Worm (Caenorhabditis elegans) whole organism, L4 larva: ENCODE results near the gene akap-1.

Experiments used
- F37D6.2 ChIP-seq: sonication (generic microtip); optimal IDR thresholded peaks from 2 replicates; lab custom pipeline; 2016; ENCODE audit warnings: mild to moderate bottlenecking, missing genetic modification characterization, missing compliant biosample characterization
- T26A8.4 ChIP-seq: fragments of 200-800 bp; sonication (Bioruptor generic); IDR thresholded peaks from 2 replicates; pipeline ENCODE4 v1.3.6; 2022; ENCODE audit warnings: missing genetic modification characterization, missing compliant biosample characterization
- Y105C5A.15 ChIP-seq: fragments of 200-800 bp; sonication (Bioruptor generic); IDR thresholded peaks from 2 replicates; pipeline ENCODE4 v1.3.6; 2022; ENCODE audit warnings: missing genetic modification characterization, missing compliant biosample characterization
- ZK337.2 ChIP-seq: fragments of 200-800 bp; sonication (Bioruptor generic); IDR thresholded peaks from 2 replicates; pipeline ENCODE4 v1.3.6; 2022; ENCODE audit warnings: missing genetic modification reagents, missing genetic modification characterization, missing compliant biosample characterization
- ZK546.5 ChIP-seq, 2 experiments: sonication (generic microtip); optimal IDR thresholded peaks; 2 replicates each; lab custom pipeline; 2017; ENCODE audit warnings: missing biosample characterization in 2 of 2, missing genetic modification characterization in 2 of 2
- aly-2 ChIP-seq: sonication (generic microtip); optimal IDR thresholded peaks from 2 replicates; lab custom pipeline; 2018; ENCODE audit warnings: missing biosample characterization, missing genetic modification characterization
- attf-4 ChIP-seq: sonication (generic microtip); optimal IDR thresholded peaks from 3 replicates; lab custom pipeline; 2017; ENCODE audit warnings: missing biosample characterization, missing genetic modification characterization
- ceh-32 ChIP-seq: sonication (generic microtip); optimal IDR thresholded peaks from 2 replicates; lab custom pipeline; 2016; ENCODE audit warnings: mild to moderate bottlenecking, missing genetic modification characterization, missing compliant biosample characterization; ENCODE audit not compliant: poor library complexity
- ceh-62 ChIP-seq: sonication (generic microtip); optimal IDR thresholded peaks from 2 replicates; lab custom pipeline; 2017; ENCODE audit warnings: missing biosample characterization, missing genetic modification characterization
- daf-16 ChIP-seq, 3 experiments: sonication (generic microtip); optimal IDR thresholded peaks; 2 replicates each; lab custom pipeline; 2016 to 2017; ENCODE audit warnings: missing genetic modification characterization in 3 of 3, missing genetic modification reagents in 3 of 3, mild to moderate bottlenecking in 2 of 3, missing compliant biosample characterization in 2 of 3, missing biosample characterization in 1 of 3, moderate library complexity in 1 of 3
- dmd-9 ChIP-seq: fragments of 200-800 bp; sonication (Bioruptor generic); IDR thresholded peaks from 2 replicates; pipeline ENCODE4 v1.3.6; 2022; ENCODE audit warnings: missing genetic modification reagents, missing genetic modification characterization, missing compliant biosample characterization
- dpl-1 ChIP-seq: fragments of 150-350 bp; optimal IDR thresholded peaks from 2 replicates; lab custom pipeline; 2014; ENCODE audit warnings: missing biosample characterization, missing genetic modification reagents, missing genetic modification characterization
- dve-1 ChIP-seq: sonication (generic microtip); optimal IDR thresholded peaks from 2 replicates; lab custom pipeline; 2017; ENCODE audit warnings: antibody characterized with exemption, mild to moderate bottlenecking, missing genetic modification characterization, missing compliant biosample characterization; ENCODE audit not compliant: insufficient read depth
- egl-43 ChIP-seq: fragments of 200-800 bp; sonication (Bioruptor generic); IDR thresholded peaks from 2 replicates; pipeline ENCODE4 v1.3.6; 2022; ENCODE audit warnings: missing genetic modification reagents, missing genetic modification characterization, missing compliant biosample characterization
- fos-1 ChIP-seq: fragments of 150-350 bp; optimal IDR thresholded peaks from 2 replicates; lab custom pipeline; 2014; ENCODE audit warnings: missing biosample characterization, missing genetic modification characterization
- hlh-11 ChIP-seq: fragments of 200-800 bp; sonication (Bioruptor generic); optimal IDR thresholded peaks from 2 replicates; lab custom pipeline; 2018; ENCODE audit warnings: mild to moderate bottlenecking, missing genetic modification characterization, missing compliant biosample characterization
- hlh-30 ChIP-seq: sonication (generic microtip); optimal IDR thresholded peaks from 2 replicates; lab custom pipeline; 2017; ENCODE audit warnings: antibody characterized with exemption, mild to moderate bottlenecking, missing genetic modification characterization, missing compliant biosample characterization; ENCODE audit not compliant: insufficient read depth
- hmg-1.1 ChIP-seq: fragments of 200-800 bp; sonication (Bioruptor generic); IDR thresholded peaks from 2 replicates; pipeline ENCODE4 v1.3.6; 2022; ENCODE audit warnings: missing genetic modification reagents, missing genetic modification characterization, missing compliant biosample characterization
- jun-1 ChIP-seq: fragments of 150-350 bp; optimal IDR thresholded peaks from 2 replicates; lab custom pipeline; 2014; ENCODE audit warnings: missing biosample characterization, missing genetic modification reagents, missing genetic modification characterization
- lim-7 ChIP-seq: fragments of 200-800 bp; sonication (Bioruptor generic); IDR thresholded peaks from 2 replicates; pipeline ENCODE4 v1.3.6; 2022; ENCODE audit warnings: missing genetic modification characterization, missing compliant biosample characterization
- lin-13 ChIP-seq: fragments of 150-350 bp; optimal IDR thresholded peaks from 2 replicates; lab custom pipeline; 2014; ENCODE audit warnings: missing biosample characterization, missing genetic modification reagents, missing genetic modification characterization
- lin-29 ChIP-seq: fragments of 200-800 bp; sonication (Bioruptor generic); IDR thresholded peaks from 2 replicates; pipeline ENCODE4 v1.3.6; 2022; ENCODE audit warnings: missing genetic modification reagents, missing genetic modification characterization, missing compliant biosample characterization
- lin-38 ChIP-seq: fragments of 200-800 bp; sonication (Bioruptor generic); IDR thresholded peaks from 2 replicates; pipeline ENCODE4 v1.3.6; 2022; ENCODE audit warnings: missing genetic modification reagents, missing genetic modification characterization, missing compliant biosample characterization
- lin-39 ChIP-seq: fragments of 150-350 bp; optimal IDR thresholded peaks from 2 replicates; lab custom pipeline; 2014; ENCODE audit warnings: missing biosample characterization, missing genetic modification reagents, missing genetic modification characterization
- lir-3 ChIP-seq: sonication (generic microtip); optimal IDR thresholded peaks from 2 replicates; lab custom pipeline; 2016; ENCODE audit warnings: mild to moderate bottlenecking, missing genetic modification characterization, missing compliant biosample characterization
- lsy-2 ChIP-seq, 2 experiments: fragments of 150-350 bp in 1 of 2; sonication (generic microtip) in 1 of 2; optimal IDR thresholded peaks; 2 replicates each; lab custom pipeline; 2014 to 2017; ENCODE audit warnings: missing biosample characterization in 2 of 2, missing genetic modification characterization in 2 of 2
- madf-5 ChIP-seq, 2 experiments: fragments of 200-800 bp; sonication (Bioruptor generic); IDR thresholded peaks; 2 replicates each; pipeline ENCODE4 v1.3.6; 2022; ENCODE audit warnings: missing compliant biosample characterization in 2 of 2, missing genetic modification characterization in 2 of 2
- mdt-29 ChIP-seq: fragments of 200-800 bp; sonication (Bioruptor generic); IDR thresholded peaks from 2 replicates; pipeline ENCODE4 v1.3.6; 2022; ENCODE audit warnings: missing genetic modification reagents, missing genetic modification characterization, missing compliant biosample characterization
- mep-1 ChIP-seq: fragments of 150-350 bp; sonication (generic microtip); optimal IDR thresholded peaks from 3 replicates; lab custom pipeline; 2014; ENCODE audit warnings: missing biosample characterization, missing genetic modification characterization
- mes-2 ChIP-seq: sonication (generic microtip); optimal IDR thresholded peaks from 2 replicates; lab custom pipeline; 2016; ENCODE audit warnings: missing genotype, mild to moderate bottlenecking, missing genetic modification characterization, missing compliant biosample characterization; ENCODE audit not compliant: poor library complexity, severe bottlenecking
- mxl-3 ChIP-seq: fragments of 200-800 bp; sonication (Bioruptor generic); optimal IDR thresholded peaks from 2 replicates; lab custom pipeline; 2018; ENCODE audit warnings: mild to moderate bottlenecking, missing genetic modification characterization, missing compliant biosample characterization
- nhr-237 ChIP-seq: sonication (generic microtip); optimal IDR thresholded peaks from 2 replicates; lab custom pipeline; 2017; ENCODE audit warnings: missing biosample characterization, missing genetic modification characterization
- nhr-25 ChIP-seq: sonication (generic microtip); optimal IDR thresholded peaks from 2 replicates; lab custom pipeline; 2017; ENCODE audit warnings: missing genetic modification characterization, mild to moderate bottlenecking, missing compliant biosample characterization, antibody characterized with exemption, moderate library complexity, borderline replicate concordance; ENCODE audit not compliant: insufficient read depth
- nhr-28 ChIP-seq: fragments of 150-350 bp; optimal IDR thresholded peaks from 2 replicates; lab custom pipeline; 2014; ENCODE audit warnings: missing biosample characterization, missing genetic modification characterization
- nhr-42 ChIP-seq: fragments of 200-800 bp; sonication (Bioruptor generic); IDR thresholded peaks from 2 replicates; pipeline ENCODE4 v1.3.6; 2022; ENCODE audit warnings: missing genetic modification characterization, missing compliant biosample characterization
- nhr-48 ChIP-seq: sonication (generic microtip); optimal IDR thresholded peaks from 2 replicates; lab custom pipeline; 2016; ENCODE audit warnings: mild to moderate bottlenecking, missing genetic modification characterization, missing compliant biosample characterization
- nhr-6 ChIP-seq: fragments of 150-350 bp; optimal IDR thresholded peaks from 2 replicates; lab custom pipeline; 2014; ENCODE audit warnings: missing biosample characterization, missing genetic modification characterization
- nhr-76 ChIP-seq: fragments of 150-350 bp; optimal IDR thresholded peaks from 2 replicates; lab custom pipeline; 2014; ENCODE audit warnings: missing biosample characterization, missing genetic modification characterization
- nhr-77 ChIP-seq: fragments of 150-350 bp; optimal IDR thresholded peaks from 2 replicates; lab custom pipeline; 2014; ENCODE audit warnings: missing biosample characterization, missing genetic modification characterization
- php-3 ChIP-seq: fragments of 200-800 bp; sonication (Bioruptor generic); IDR thresholded peaks from 2 replicates; pipeline ENCODE4 v1.3.6; 2022; ENCODE audit warnings: missing genetic modification reagents, missing genetic modification characterization, missing compliant biosample characterization
- saeg-2 ChIP-seq: fragments of 200-800 bp; sonication (Bioruptor generic); IDR thresholded peaks from 2 replicates; pipeline ENCODE4 v1.3.6; 2022; ENCODE audit warnings: missing genetic modification reagents, missing genetic modification characterization, missing compliant biosample characterization
- set-16 ChIP-seq: fragments of 200-800 bp; sonication (Bioruptor generic); IDR thresholded peaks from 2 replicates; pipeline ENCODE4 v1.3.6; 2022; ENCODE audit warnings: missing genetic modification reagents, missing genetic modification characterization, missing compliant biosample characterization
- snpc-1.2 ChIP-seq: fragments of 200-800 bp; sonication (Bioruptor generic); IDR thresholded peaks from 2 replicates; pipeline ENCODE4 v1.3.6; 2022; ENCODE audit warnings: missing genetic modification reagents, missing genetic modification characterization, missing compliant biosample characterization
- spr-3 ChIP-seq: fragments of 200-800 bp; sonication (Bioruptor generic); optimal IDR thresholded peaks from 2 replicates; lab custom pipeline; 2018; ENCODE audit warnings: mild to moderate bottlenecking, missing genetic modification characterization, missing compliant biosample characterization
- unc-130 ChIP-seq: sonication (generic microtip); optimal IDR thresholded peaks from 2 replicates; lab custom pipeline; 2016; ENCODE audit warnings: missing genetic modification reagents, missing genetic modification characterization, missing compliant biosample characterization
- unc-39 ChIP-seq: sonication (generic microtip); optimal IDR thresholded peaks from 2 replicates; lab custom pipeline; 2017; ENCODE audit warnings: missing biosample characterization, missing genetic modification characterization
- vab-7 ChIP-seq: fragments of 200-800 bp; sonication (Bioruptor generic); IDR thresholded peaks from 2 replicates; pipeline ENCODE4 v1.3.6; 2022; ENCODE audit warnings: missing genetic modification reagents, missing genetic modification characterization, missing compliant biosample characterization
- zag-1 ChIP-seq: fragments of 150-350 bp; optimal IDR thresholded peaks from 2 replicates; lab custom pipeline; 2014; ENCODE audit warnings: missing biosample characterization, missing genetic modification characterization
- zfp-2 ChIP-seq: sonication (generic microtip); optimal IDR thresholded peaks from 2 replicates; lab custom pipeline; 2016; ENCODE audit warnings: mild to moderate bottlenecking, missing genetic modification characterization, missing compliant biosample characterization
- zfp-3 ChIP-seq: fragments of 200-800 bp; sonication (Bioruptor generic); conservative IDR thresholded peaks from 2 replicates; pipeline ENCODE4 v1.3.6; 2022; ENCODE audit warnings: missing genetic modification reagents, missing genetic modification characterization, missing compliant biosample characterization
- zip-2 ChIP-seq: fragments of 150-350 bp; optimal IDR thresholded peaks from 2 replicates; lab custom pipeline; 2014; ENCODE audit warnings: missing biosample characterization, missing genetic modification characterization

The akap-1 gene

ce11 chrIII:6374947-6375415 lies 21.8 kb downstream of the akap-1 start, which contains the start of the genes rps-13 and nfx-1:
TSS of gene rps-13 (minus strand) at chrIII:6374997.
TSS of gene nfx-1 (plus strand) at chrIII:6375379.
- peak; percentile 91 for TF ChIP-seq nhr-77 (tag; lab: Kevin White, UChicago)
- no peak for TF ChIP-seq nhr-76 (tag; lab: Kevin White, UChicago)
- no peak for TF ChIP-seq nhr-42 (GFP tag; lab: Robert Waterston, UW)
- TF ChIP-seq hmg-1.1, result peak; percentile 68
- no peak for TF ChIP-seq nhr-48 (tag; lab: Kevin White, UChicago)
- TF ChIP-seq mep-1, result peak; percentile 85
- no peak for TF ChIP-seq php-3 (GFP tag; lab: Robert Waterston, UW)
- TF ChIP-seq hlh-30 (tag; lab: Kevin White, UChicago), result peak; percentile 93
- TF ChIP-seq zag-1 (tag; lab: Kevin White, UChicago), result no peak
- peak; percentile 96 to 99 for TF ChIP-seq lsy-2 (tag; optimal IDR thresholded peaks at IDR 0.05; lab: Kevin White, UChicago)
- TF ChIP-seq unc-39, result no peak
- TF ChIP-seq ZK337.2 (GFP tag; lab: Robert Waterston, UW), result no peak
- peak; percentile 57 for TF ChIP-seq lin-38 (GFP tag; lab: Robert Waterston, UW)
- no peak for TF ChIP-seq ceh-32 (tag; lab: Kevin White, UChicago)
- no peak for TF ChIP-seq jun-1 (tag; lab: Kevin White, UChicago)
- TF ChIP-seq zfp-3 (GFP tag; lab: Robert Waterston, UW), result no peak
- no peak for TF ChIP-seq set-16
- no peak for TF ChIP-seq T26A8.4
- TF ChIP-seq nhr-237 (tag; lab: Kevin White, UChicago), result no peak
- peak; percentile 10 for TF ChIP-seq F37D6.2 (tag; lab: Kevin White, UChicago)
- TF ChIP-seq vab-7 (GFP tag; lab: Robert Waterston, UW), result no peak
- peak; percentile 69 for TF ChIP-seq nhr-6
- TF ChIP-seq saeg-2 (GFP tag; lab: Robert Waterston, UW), result no peak
- peak; percentile 82 for TF ChIP-seq mes-2 (tag; lab: Kevin White, UChicago)
- no peak for TF ChIP-seq egl-43 (GFP tag; lab: Robert Waterston, UW)
- TF ChIP-seq ZK546.5 (tag; optimal IDR thresholded peaks at IDR 0.05; lab: Kevin White, UChicago), result no peak
- no peak for TF ChIP-seq ceh-62 (tag; lab: Kevin White, UChicago)
- TF ChIP-seq lin-13 (GFP tag; lab: Kevin White, UChicago), result peak; percentile 78
- no peak for TF ChIP-seq daf-16 (GFP tag; optimal IDR thresholded peaks at IDR 0.05; lab: Kevin White, UChicago)
- peak; percentile 85 for TF ChIP-seq daf-16 (tag; optimal IDR thresholded peaks at IDR 0.05; lab: Kevin White, UChicago)
- TF ChIP-seq zip-2 (tag; lab: Kevin White, UChicago), result peak; percentile 99
- peak; percentile 54 for TF ChIP-seq unc-130 (GFP tag; lab: Kevin White, UChicago)
- peak; percentile 99 for TF ChIP-seq nhr-28 (tag; lab: Kevin White, UChicago)
- no peak for TF ChIP-seq lim-7
- TF ChIP-seq zfp-2 (tag; lab: Kevin White, UChicago), result no peak
- TF ChIP-seq dmd-9 (GFP tag; lab: Robert Waterston, UW), result no peak
- TF ChIP-seq lin-39 (tag; lab: Kevin White, UChicago), result no peak
- TF ChIP-seq madf-5 (GFP tag; IDR thresholded peaks at IDR 0.05; lab: Robert Waterston, UW), result no peak
- TF ChIP-seq mxl-3 (GFP tag; lab: Kevin White, UChicago), result peak; percentile 43
- no peak for TF ChIP-seq snpc-1.2
- no peak for TF ChIP-seq attf-4
- no peak for TF ChIP-seq lir-3
- TF ChIP-seq dve-1 (tag; lab: Kevin White, UChicago), result peak; percentile 84
- TF ChIP-seq lin-29, result no peak
- peak; percentile 73 for TF ChIP-seq dpl-1 (GFP tag; lab: Kevin White, UChicago)
- peak; percentile 70 for TF ChIP-seq hlh-11
- TF ChIP-seq nhr-25 (tag; lab: Kevin White, UChicago), result peak; percentile 68
- no peak for TF ChIP-seq spr-3 (GFP tag; lab: Kevin White, UChicago)
- no peak for TF ChIP-seq aly-2 (tag; lab: Kevin White, UChicago)
- TF ChIP-seq Y105C5A.15 (GFP tag; lab: Robert Waterston, UW), result no peak
- TF ChIP-seq mdt-29 (GFP tag; lab: Robert Waterston, UW), result no peak
- TF ChIP-seq fos-1 (tag; lab: Kevin White, UChicago), result no peak
